Worm (Caenorhabditis elegans) whole organism, midembryonic: ENCODE measurements around the gene C27H5.12.

Experiments used
- T22C8.4 ChIP-seq: fragments of 200-800 bp; sonication (Bioruptor generic); IDR thresholded peaks from 2 replicates; pipeline ENCODE4 v1.3.6; 2022; ENCODE audit warnings: missing genetic modification characterization, missing compliant biosample characterization
- cog-1 ChIP-seq: sonication (generic microtip); optimal IDR thresholded peaks from 2 replicates; lab custom pipeline; 2016; ENCODE audit warnings: missing genetic modification characterization, missing compliant biosample characterization
- flt-1 ChIP-seq: fragments of 200-800 bp; sonication (Bioruptor generic); IDR thresholded peaks from 2 replicates; pipeline ENCODE4 v1.3.6; 2022; ENCODE audit warnings: missing genetic modification characterization, missing compliant biosample characterization
- klf-2 ChIP-seq: fragments of 200-800 bp; sonication (Bioruptor generic); conservative IDR thresholded peaks from 2 replicates; pipeline ENCODE4 v1.3.6; 2022; ENCODE audit warnings: missing genetic modification reagents, missing genetic modification characterization, missing compliant biosample characterization
- med-1 ChIP-seq: sonication (generic microtip); optimal IDR thresholded peaks from 2 replicates; lab custom pipeline; 2017; ENCODE audit warnings: missing genetic modification characterization, mild to moderate bottlenecking, missing compliant biosample characterization, antibody characterized with exemption, missing genetic modification reagents; ENCODE audit not compliant: insufficient read depth
- ref-1 ChIP-seq: fragments of 200-800 bp; sonication (Bioruptor generic); conservative IDR thresholded peaks from 2 replicates; pipeline ENCODE4 v1.3.6; 2022; ENCODE audit warnings: missing genetic modification reagents, missing genetic modification characterization, missing compliant biosample characterization
- tab-1 ChIP-seq: fragments of 200-800 bp; sonication (Bioruptor generic); IDR thresholded peaks from 2 replicates; pipeline ENCODE4 v1.3.6; 2022; ENCODE audit warnings: missing genetic modification characterization, missing compliant biosample characterization
- ztf-23 ChIP-seq: fragments of 200-800 bp; sonication (Bioruptor generic); IDR thresholded peaks from 2 replicates; pipeline ENCODE4 v1.3.6; 2022; ENCODE audit warnings: missing genetic modification reagents, missing genetic modification characterization, missing compliant biosample characterization
- ztf-29 ChIP-seq: fragments of 200-800 bp; sonication (Bioruptor generic); IDR thresholded peaks from 2 replicates; pipeline ENCODE4 v1.3.6; 2022; ENCODE audit warnings: missing genetic modification reagents, missing genetic modification characterization, missing compliant biosample characterization

C27H5.12 gene

ce11 chrII:7197434-7197833, 36.0 kb upstream of the C27H5.12 start:
- TF ChIP-seq T22C8.4 (GFP tag; lab: Robert Waterston, UW) (no peak), med-1 (GFP tag; lab: Kevin White, UChicago) (no peak), ref-1 (GFP tag; lab: Robert Waterston, UW) (no peak), ztf-29 (no peak), ztf-23 (GFP tag; lab: Robert Waterston, UW) (no peak), flt-1 (GFP tag; lab: Robert Waterston, UW) (no peak), klf-2 (GFP tag; lab: Robert Waterston, UW) (no peak), cog-1 (tag; lab: Kevin White, UChicago) (no peak), tab-1 (GFP tag; lab: Robert Waterston, UW) (no peak)

ce11 chrII:7196040-7196439, 34.6 kb upstream of the C27H5.12 start, which contains the start of gene maoc-1:
Gene maoc-1, plus strand, starts transcription at chrII:7196276.
- no peak for TF ChIP-seq ztf-29
- TF ChIP-seq T22C8.4 (GFP tag; lab: Robert Waterston, UW) = no peak
- TF ChIP-seq ref-1 (GFP tag; lab: Robert Waterston, UW) = no peak
- TF ChIP-seq med-1 (GFP tag; lab: Kevin White, UChicago) = no peak
- no peak for TF ChIP-seq cog-1 (tag; lab: Kevin White, UChicago)
- no peak for TF ChIP-seq tab-1 (GFP tag; lab: Robert Waterston, UW)
- TF ChIP-seq klf-2 (GFP tag; lab: Robert Waterston, UW) = no peak
- TF ChIP-seq flt-1 (GFP tag; lab: Robert Waterston, UW) = no peak
- no peak for TF ChIP-seq ztf-23 (GFP tag; lab: Robert Waterston, UW)

ce11 chrII:7195541-7195940, 34.1 kb upstream of the C27H5.12 start, which contains the start of gene acdh-12:
Gene acdh-12, minus strand, starts transcription at chrII:7195641.
- TF ChIP-seq klf-2 (GFP tag; lab: Robert Waterston, UW) (no peak), T22C8.4 (GFP tag; lab: Robert Waterston, UW) (no peak), cog-1 (tag; lab: Kevin White, UChicago) (no peak), ztf-29 (no peak), ref-1 (GFP tag; lab: Robert Waterston, UW) (no peak)

- TF ChIP-seq cog-1 (tag; lab: Kevin White, UChicago) (no peak), klf-2 (GFP tag; lab: Robert Waterston, UW) (no peak), flt-1 (GFP tag; lab: Robert Waterston, UW) (no peak), ztf-29 (no peak)
Measured at ce11 chrII:7189120-7189519, 27.7 kb upstream of the C27H5.12 start, which contains the start of gene E04F6.4. Gene E04F6.4, plus strand, starts transcription at chrII:7189420.

- no peak for TF ChIP-seq flt-1 (GFP tag; lab: Robert Waterston, UW)
- TF ChIP-seq ztf-29 = no peak
- no peak for TF ChIP-seq ztf-23 (GFP tag; lab: Robert Waterston, UW)
- TF ChIP-seq tab-1 (GFP tag; lab: Robert Waterston, UW) = no peak
- TF ChIP-seq T22C8.4 (GFP tag; lab: Robert Waterston, UW) = no peak
- no peak for TF ChIP-seq ref-1 (GFP tag; lab: Robert Waterston, UW)
- TF ChIP-seq klf-2 (GFP tag; lab: Robert Waterston, UW) = no peak
Measured at ce11 chrII:7187110-7187509, 25.7 kb upstream of the C27H5.12 start, which contains the start of gene C27H5.6. Gene C27H5.6, minus strand, starts transcription at chrII:7187210.

- no peak for TF ChIP-seq ztf-23 (GFP tag; lab: Robert Waterston, UW)
- TF ChIP-seq med-1 (GFP tag; lab: Kevin White, UChicago) = no peak
- TF ChIP-seq tab-1 (GFP tag; lab: Robert Waterston, UW) = no peak
- TF ChIP-seq ref-1 (GFP tag; lab: Robert Waterston, UW) = no peak
- TF ChIP-seq cog-1 (tag; lab: Kevin White, UChicago) = no peak
- TF ChIP-seq klf-2 (GFP tag; lab: Robert Waterston, UW) = no peak
- TF ChIP-seq flt-1 (GFP tag; lab: Robert Waterston, UW) = no peak
- TF ChIP-seq ztf-29 = no peak
- no peak for TF ChIP-seq T22C8.4 (GFP tag; lab: Robert Waterston, UW)
Measured at ce11 chrII:7186117-7186516, 24.7 kb upstream of the C27H5.12 start.

ce11 chrII:7183493-7184272, 22.3 kb upstream of the C27H5.12 start, which contains the start of gene pdl-1:
Gene pdl-1, plus strand, starts transcription at chrII:7183801.
- peak; percentile 94 for TF ChIP-seq ref-1 (GFP tag; lab: Robert Waterston, UW)
- peak; percentile 94 for TF ChIP-seq klf-2 (GFP tag; lab: Robert Waterston, UW)
- TF ChIP-seq ztf-23 (GFP tag; lab: Robert Waterston, UW) = peak; percentile 96
- peak; percentile 63 for TF ChIP-seq med-1 (GFP tag; lab: Kevin White, UChicago)
- peak; percentile 95 for TF ChIP-seq T22C8.4 (GFP tag; lab: Robert Waterston, UW)
- peak; percentile 91 for TF ChIP-seq cog-1 (tag; lab: Kevin White, UChicago)
- peak; percentile 97 for TF ChIP-seq tab-1 (GFP tag; lab: Robert Waterston, UW)
- peak; percentile 98 for TF ChIP-seq flt-1 (GFP tag; lab: Robert Waterston, UW)
- peak; percentile 94 for TF ChIP-seq ztf-29

- no peak for TF ChIP-seq cog-1 (tag; lab: Kevin White, UChicago)
- no peak for TF ChIP-seq flt-1 (GFP tag; lab: Robert Waterston, UW)
- TF ChIP-seq med-1 (GFP tag; lab: Kevin White, UChicago) = no peak
Measured at ce11 chrII:7182630-7183029, 21.2 kb upstream of the C27H5.12 start.

- TF ChIP-seq klf-2 (GFP tag; lab: Robert Waterston, UW) = no peak
- TF ChIP-seq ztf-23 (GFP tag; lab: Robert Waterston, UW) = no peak
- TF ChIP-seq med-1 (GFP tag; lab: Kevin White, UChicago) = no peak
- no peak for TF ChIP-seq ref-1 (GFP tag; lab: Robert Waterston, UW)
- no peak for TF ChIP-seq tab-1 (GFP tag; lab: Robert Waterston, UW)
- no peak for TF ChIP-seq ztf-29
- TF ChIP-seq T22C8.4 (GFP tag; lab: Robert Waterston, UW) = no peak
- TF ChIP-seq flt-1 (GFP tag; lab: Robert Waterston, UW) = no peak
- no peak for TF ChIP-seq cog-1 (tag; lab: Kevin White, UChicago)
Measured at ce11 chrII:7176108-7176507, 14.7 kb upstream of the C27H5.12 start.
